Worm (Caenorhabditis elegans): ENCODE measurements around the gene sre-48.

Gene sre-48

DNA sequence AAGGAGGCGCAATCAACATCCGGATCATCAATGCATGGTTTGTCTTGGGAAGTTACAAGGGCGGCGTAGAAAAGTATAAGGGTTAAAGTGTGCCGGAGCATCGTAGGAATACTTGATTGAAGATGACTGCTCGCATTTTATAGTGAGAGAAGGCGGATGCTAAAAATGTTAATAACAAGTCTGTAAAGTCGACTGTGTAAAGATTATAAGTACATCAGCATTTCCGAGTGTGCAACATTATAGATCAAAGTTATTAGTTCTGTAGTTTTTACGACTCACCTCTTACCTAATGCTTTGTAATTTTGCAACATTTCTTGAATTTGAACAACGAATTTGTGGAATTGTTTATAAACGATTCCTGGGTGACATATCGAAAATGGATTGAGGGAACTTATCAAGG, 15.3 kb upstream of the sre-48 start, which contains the start of gene Y39G8B.7:
Gene Y39G8B.7 (minus strand): TSS at position 101 of the 400 bp plus-strand sequence.
- TF ChIP-seq mxl-3 (GFP tag; optimal IDR thresholded peaks at IDR 0.05): no peak
- TF ChIP-seq aly-2 (tag; optimal IDR thresholded peaks at IDR 0.05): no peak
- TF ChIP-seq egl-43 (GFP tag; IDR thresholded peaks at IDR 0.05): no peak
- TF ChIP-seq skn-1 (tag; optimal IDR thresholded peaks at IDR 0.05): no peak

ce11 chrII:13991741-13992140, 12.1 kb upstream of the sre-48 start, which contains the start of gene Y39G8B.5:
TSS of gene Y39G8B.5 (minus strand) at chrII:13991841.
- TF ChIP-seq nhr-10 (tag; optimal IDR thresholded peaks at IDR 0.05) (no peak), ces-1 (GFP tag; optimal IDR thresholded peaks at IDR 0.05) (no peak), ceh-32 (tag; optimal IDR thresholded peaks at IDR 0.05; ENCODE audit: poor library complexity) (no peak), R02D3.7 (tag; optimal IDR thresholded peaks at IDR 0.05) (no peak), hlh-30 (tag; optimal IDR thresholded peaks at IDR 0.05; ENCODE audit: insufficient read depth) (no peak), skn-1 (tag; optimal IDR thresholded peaks at IDR 0.05) (no peak), mdl-1 (tag; optimal IDR thresholded peaks at IDR 0.05) (no peak), snpc-4 (tag; optimal IDR thresholded peaks at IDR 0.05) (no peak), pha-4 (GFP tag; IDR thresholded peaks at IDR 0.05) (no peak), pha-4 (tag; optimal IDR thresholded peaks at IDR 0.05) (no peak), mep-1 (tag; optimal IDR thresholded peaks at IDR 0.05) (no peak), nhr-77 (tag; optimal IDR thresholded peaks at IDR 0.05) (no peak), vab-7 (GFP tag; IDR thresholded peaks at IDR 0.05) (no peak), D1046.2 (GFP tag; IDR thresholded peaks at IDR 0.05) (no peak), nhr-41 (GFP tag; IDR thresholded peaks at IDR 0.05) (no peak)

DNA sequence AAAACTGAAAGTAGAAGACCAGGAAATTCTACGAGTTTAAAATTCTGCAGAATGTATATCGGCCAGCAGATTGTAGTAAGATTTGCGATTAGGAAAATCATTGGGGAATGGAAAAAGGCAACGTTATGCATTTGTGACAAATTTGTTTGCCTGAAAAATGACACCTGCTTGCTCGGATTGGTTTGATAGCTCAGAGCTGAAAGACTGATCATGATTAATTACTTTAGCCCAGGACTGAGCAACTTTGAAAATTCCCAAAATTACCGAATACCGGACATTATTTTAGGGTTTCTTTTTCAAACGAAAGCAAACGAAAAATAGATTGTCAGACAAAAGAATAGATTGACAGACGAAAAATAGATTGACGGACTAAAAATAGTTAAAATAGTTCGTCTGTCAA, 4.9 kb upstream of the sre-48 start, which contains the start of gene sre-47:
Gene sre-47 (minus strand): TSS at position 101 of the 400 bp plus-strand sequence.
- peak in 1 of 2 experiments; percentile 30 for TF ChIP-seq unc-62 (GFP tag; optimal IDR thresholded peaks at IDR 0.05 in 1 of 2)
- no peak for TF ChIP-seq unc-62 (tag; optimal IDR thresholded peaks at IDR 0.05)
- TF ChIP-seq mep-1 (tag; optimal IDR thresholded peaks at IDR 0.05): no peak

- TF ChIP-seq nhr-28 (tag; optimal IDR thresholded peaks at IDR 0.05) (peak; percentile 26), ceh-28 (tag; optimal IDR thresholded peaks at IDR 0.05) (no peak), pqm-1 (tag; optimal IDR thresholded peaks at IDR 0.05) (peak; percentile 87)
Observed at ce11 chrII:13982923-13983322, 3.2 kb upstream of the sre-48 start, which contains the start of the genes Y39G8B.13 and Y39G8B.10. TSS of gene Y39G8B.13 (minus strand) at chrII:13983047. TSS of gene Y39G8B.10 (minus strand) at chrII:13983115.

DNA sequence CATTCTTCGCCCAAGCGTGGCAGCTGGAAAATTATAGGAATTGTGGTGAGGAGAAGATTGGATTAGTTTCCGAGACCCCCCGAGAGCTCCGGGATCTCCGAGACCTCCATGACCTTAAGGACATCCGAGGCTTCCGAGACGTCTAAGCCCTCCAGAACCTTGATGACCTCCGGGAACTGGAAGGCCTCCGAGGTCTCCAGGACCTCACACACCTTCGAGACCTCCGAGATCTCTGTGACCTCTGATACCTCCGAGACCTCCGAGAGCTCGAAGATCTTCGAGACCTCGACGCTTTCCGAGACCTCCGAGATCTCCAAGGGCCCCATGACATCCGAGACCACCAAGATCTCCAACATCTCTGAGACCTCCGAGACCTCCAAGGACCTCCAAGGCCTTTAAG, 2.6 kb upstream of the sre-48 start:
- TF ChIP-seq set-16 (GFP tag; IDR thresholded peaks at IDR 0.05) (peak; percentile 92), ceh-32 (tag; optimal IDR thresholded peaks at IDR 0.05; ENCODE audit: poor library complexity) (no peak), madf-5 (GFP tag; IDR thresholded peaks at IDR 0.05) (no peak), zfp-2 (tag; optimal IDR thresholded peaks at IDR 0.05) (no peak), lim-7 (GFP tag; IDR thresholded peaks at IDR 0.05) (0 out of 2 replicates have a peak, but pooled peaks have one; percentile 60)

ce11 chrII:13981819-13982218, 2.1 kb upstream of the sre-48 start:
- TF ChIP-seq F26F4.8 (GFP tag; conservative IDR thresholded peaks at IDR 0.05) (no peak), daf-16 (GFP tag; optimal IDR thresholded peaks at IDR 0.05) (no peak), daf-16 (tag; optimal IDR thresholded peaks at IDR 0.05) (peak; percentile 9), pqm-1 (tag; optimal IDR thresholded peaks at IDR 0.05) (peak; percentile 19)

ce11 chrII:13981097-13981496, 1.4 kb upstream of the sre-48 start, which contains the start of gene Y39G8B.9:
TSS of gene Y39G8B.9 (plus strand) at chrII:13981365.
- TF ChIP-seq nhr-48 (tag; optimal IDR thresholded peaks at IDR 0.05): no peak
- TF ChIP-seq sdz-12 (GFP tag; optimal IDR thresholded peaks at IDR 0.05): no peak
- TF ChIP-seq F26F4.8 (GFP tag; conservative IDR thresholded peaks at IDR 0.05): no peak
- TF ChIP-seq snpc-4 (tag; optimal IDR thresholded peaks at IDR 0.05): no peak
- no peak for TF ChIP-seq ceh-28 (tag; optimal IDR thresholded peaks at IDR 0.05)
- no peak for TF ChIP-seq lin-29 (GFP tag; IDR thresholded peaks at IDR 0.05)
- TF ChIP-seq dmd-6 (GFP tag; IDR thresholded peaks at IDR 0.05): peak; percentile 41; the same call in 1 of the 2 replicates
- no peak for TF ChIP-seq pha-4 (GFP tag; IDR thresholded peaks at IDR 0.05)
- no peak for TF ChIP-seq pha-4 (tag; optimal IDR thresholded peaks at IDR 0.05)
- TF ChIP-seq daf-16 (GFP tag; optimal IDR thresholded peaks at IDR 0.05): no peak
- peak; percentile 7 for TF ChIP-seq daf-16 (tag; optimal IDR thresholded peaks at IDR 0.05)
- peak; percentile 48 for TF ChIP-seq nhr-28 (tag; optimal IDR thresholded peaks at IDR 0.05)
- TF ChIP-seq nhr-41 (GFP tag; IDR thresholded peaks at IDR 0.05): no peak
- no peak for TF ChIP-seq daf-19 (GFP tag; conservative IDR thresholded peaks at IDR 0.05)
- TF ChIP-seq nhr-237 (tag; optimal IDR thresholded peaks at IDR 0.05): no peak
- no peak for TF ChIP-seq ztf-7 (tag; optimal IDR thresholded peaks at IDR 0.05)
- no peak for TF ChIP-seq F44E2.7 (GFP tag; IDR thresholded peaks at IDR 0.05)
- TF ChIP-seq pqm-1 (tag; optimal IDR thresholded peaks at IDR 0.05): peak; percentile 68
- no peak for TF ChIP-seq jun-1 (tag; optimal IDR thresholded peaks at IDR 0.05)
- no peak for TF ChIP-seq ceh-20 (GFP tag; IDR thresholded peaks at IDR 0.05)
